Fruit fly (Drosophila melanogaster): Measurements from ENCODE around the gene CG6012.

- no peak for TF ChIP-seq CG10348 (GFP tag; IDR thresholded peaks at IDR 0.05)
- TF ChIP-seq CG12605 (GFP tag; IDR thresholded peaks at IDR 0.05) = no peak
- TF ChIP-seq EcR (GFP tag; optimal IDR thresholded peaks at IDR 0.05) = no peak
- TF ChIP-seq CG17806 (tag; optimal IDR thresholded peaks at IDR 0.05) = no peak
- TF ChIP-seq Pif1A (GFP tag; optimal IDR thresholded peaks at IDR 0.05) = no peak
- no peak for TF ChIP-seq Pif1B (GFP tag; optimal IDR thresholded peaks at IDR 0.05)
- no peak for TF ChIP-seq CG32121 (GFP tag; IDR thresholded peaks at IDR 0.05)
- TF ChIP-seq Snoo (tag; optimal IDR thresholded peaks at IDR 0.05) = no peak
- TF ChIP-seq D1 (tag; optimal IDR thresholded peaks at IDR 0.05) = no peak
Observed at dm6 chr2L:16819714-16820113, 41.6 kb downstream of the CG6012 start.
